Worm (Caenorhabditis elegans): ENCODE measurements around the gene T21E8.7.

The T21E8.7 gene

DNA sequence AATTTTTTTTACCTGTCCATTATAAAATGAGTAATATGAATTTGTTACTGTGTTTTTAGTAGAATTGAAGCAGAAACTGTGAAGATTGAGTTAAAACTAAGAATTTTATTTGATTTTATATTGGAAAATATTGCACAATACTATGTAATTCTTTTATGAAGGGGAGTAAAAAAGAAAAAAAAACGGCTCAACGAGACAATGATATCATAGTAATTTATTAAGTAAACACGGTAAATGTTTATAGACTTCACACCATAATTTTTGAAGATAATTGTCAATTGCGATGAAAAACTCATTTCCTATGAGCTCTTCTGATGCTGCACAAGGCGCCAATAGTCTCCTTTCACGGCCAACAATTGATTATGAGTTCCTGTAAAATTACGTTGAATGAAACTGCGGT lies 24.1 kb upstream of the T21E8.7 start, which contains the start of gene pgp-5:
Gene pgp-5, minus strand, starts transcription at position 87 of the 400 bp plus-strand sequence.
- TF ChIP-seq peb-1 (tag; optimal IDR thresholded peaks at IDR 0.05) (no peak), lin-13 (GFP tag; optimal IDR thresholded peaks at IDR 0.05) (no peak), unc-55 (GFP tag; optimal IDR thresholded peaks at IDR 0.05) (no peak), mdl-1 (tag; optimal IDR thresholded peaks at IDR 0.05) (no peak), crh-2 (tag; optimal IDR thresholded peaks at IDR 0.05) (no peak), Y55F3AM.14 (GFP tag; optimal IDR thresholded peaks at IDR 0.05) (no peak)

DNA sequence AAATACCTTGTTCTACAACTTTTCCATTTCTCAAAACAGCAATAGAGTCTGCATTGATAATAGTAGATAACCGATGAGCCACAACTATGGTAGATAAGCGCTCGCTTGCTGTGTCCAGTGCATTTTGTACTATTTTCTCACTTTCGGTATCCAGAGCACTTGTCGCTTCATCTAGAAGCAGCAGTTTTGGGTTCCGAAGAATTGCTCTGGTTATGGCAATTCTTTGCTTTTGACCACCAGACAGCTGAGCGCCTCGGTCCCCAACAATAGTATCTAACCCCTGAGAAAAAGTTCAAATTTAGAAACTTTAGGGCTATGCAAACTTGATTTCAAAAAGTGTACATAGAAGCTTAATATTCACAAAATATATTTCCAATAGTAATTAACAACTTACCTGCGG lies 23.7 kb upstream of the T21E8.7 start:
- TF ChIP-seq peb-1 (tag; optimal IDR thresholded peaks at IDR 0.05) (no peak), zag-1 (tag; optimal IDR thresholded peaks at IDR 0.05) (no peak), ztf-11 (tag; optimal IDR thresholded peaks at IDR 0.05) (no peak), nhr-6 (tag; optimal IDR thresholded peaks at IDR 0.05) (no peak), ama-1 (optimal IDR thresholded peaks at IDR 0.05) (no peak)

DNA sequence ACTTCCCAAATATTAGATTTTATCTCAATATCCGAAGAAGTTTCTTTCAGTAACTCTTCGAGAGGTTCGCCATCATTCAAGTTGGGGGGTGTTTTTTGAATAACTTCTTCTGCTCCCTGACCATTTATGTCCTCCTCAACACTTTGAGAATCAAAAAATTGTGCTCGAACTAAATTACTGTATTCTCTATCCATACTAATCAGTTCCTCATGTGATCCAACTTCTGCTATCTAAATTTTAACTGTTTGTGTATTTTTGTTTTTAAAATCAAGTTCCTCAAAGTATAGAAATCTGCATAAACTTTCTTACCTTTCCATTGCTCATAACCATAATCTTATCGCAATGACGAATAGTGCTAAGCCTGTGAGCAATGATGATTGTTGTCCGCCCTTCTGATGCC lies 21.6 kb upstream of the T21E8.7 start:
- TF ChIP-seq Y55F3AM.14 (GFP tag; optimal IDR thresholded peaks at IDR 0.05) (no peak), ZK546.5 (tag; optimal IDR thresholded peaks at IDR 0.05) (no peak)

DNA sequence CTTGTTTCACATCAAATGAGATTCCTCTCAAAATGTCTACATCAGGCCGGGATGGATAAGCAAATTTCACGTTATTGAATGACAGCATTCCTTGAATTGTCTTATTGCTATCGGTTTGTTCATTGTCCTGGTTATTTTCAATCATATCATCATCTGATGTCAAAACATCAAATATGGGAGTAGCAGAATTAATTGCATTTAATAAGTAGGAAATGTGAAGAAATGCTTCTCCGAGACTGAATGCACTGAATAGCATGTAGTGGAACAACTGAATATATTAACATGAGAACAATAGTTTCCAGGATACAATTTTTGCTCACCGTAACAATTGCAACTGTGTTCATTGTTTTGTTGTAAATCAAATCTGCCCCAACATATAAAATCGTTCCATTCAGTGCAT lies 20.7 kb upstream of the T21E8.7 start:
- TF ChIP-seq R02D3.7 (tag; optimal IDR thresholded peaks at IDR 0.05) (no peak), ZK546.5 (tag; optimal IDR thresholded peaks at IDR 0.05) (no peak), fos-1 (tag; optimal IDR thresholded peaks at IDR 0.05) (no peak), nhr-23 (tag; optimal IDR thresholded peaks at IDR 0.05) (no peak), crh-2 (tag; optimal IDR thresholded peaks at IDR 0.05) (no peak), ama-1 (optimal IDR thresholded peaks at IDR 0.05) (no peak), lsy-2 (tag; optimal IDR thresholded peaks at IDR 0.05) (no peak), lin-11 (tag; optimal IDR thresholded peaks at IDR 0.05) (no peak), sma-3 (GFP tag; optimal IDR thresholded peaks at IDR 0.05) (no peak), sem-4 (tag; optimal IDR thresholded peaks at IDR 0.05) (no peak), nhr-77 (tag; optimal IDR thresholded peaks at IDR 0.05) (no peak), aly-2 (tag; optimal IDR thresholded peaks at IDR 0.05) (no peak)

DNA sequence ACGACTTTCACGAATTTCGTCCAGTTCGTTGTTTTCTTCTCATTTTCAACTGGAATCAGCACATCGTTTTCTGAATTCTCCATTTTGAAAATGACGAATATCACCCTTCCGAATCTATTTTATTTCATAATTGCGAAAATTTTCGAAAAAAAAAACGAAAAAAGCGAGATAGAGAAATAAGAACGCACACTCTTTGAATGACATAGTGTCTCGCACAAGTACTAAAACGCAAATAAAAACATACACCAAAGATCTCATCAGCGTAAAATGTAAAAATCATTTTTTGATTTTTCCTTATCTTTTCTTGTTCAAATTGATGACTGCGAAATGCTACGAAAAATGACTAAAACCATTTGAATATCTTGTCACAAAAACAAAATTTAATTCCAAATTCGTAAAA lies 19.0 kb upstream of the T21E8.7 start, which contains the start of gene pgp-8:
Gene pgp-8, minus strand, starts transcription at position 101 of the 400 bp plus-strand sequence.
- TF ChIP-seq C34F6.9 (tag; optimal IDR thresholded peaks at IDR 0.05): peak; percentile 51
- no peak for TF ChIP-seq lin-13 (GFP tag; optimal IDR thresholded peaks at IDR 0.05)

DNA sequence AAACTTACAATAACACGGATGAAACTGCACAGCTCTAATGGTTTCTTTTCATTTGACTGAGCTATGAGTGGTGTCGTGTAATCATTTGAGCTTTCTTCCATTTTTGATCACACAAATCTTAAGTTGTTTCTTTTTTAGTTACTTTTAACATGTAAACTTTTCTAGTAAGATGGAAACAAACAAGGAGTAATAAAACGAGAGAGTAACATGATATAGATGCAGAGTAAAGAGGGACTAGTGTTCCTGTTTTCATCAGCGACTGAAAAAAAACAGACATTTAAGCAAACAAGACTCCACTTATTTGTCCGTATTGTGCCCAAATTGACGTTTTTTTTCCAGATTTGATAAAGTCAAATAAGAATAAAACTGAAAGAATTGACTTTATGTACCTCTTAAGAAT lies 13.2 kb upstream of the T21E8.7 start, which contains the start of gene pgp-7:
Gene pgp-7, minus strand, starts transcription at position 101 of the 400 bp plus-strand sequence.
- no peak for TF ChIP-seq nhr-23 (tag; optimal IDR thresholded peaks at IDR 0.05)
- TF ChIP-seq ceh-82 (tag; optimal IDR thresholded peaks at IDR 0.05): no peak
- TF ChIP-seq sma-3 (GFP tag; optimal IDR thresholded peaks at IDR 0.05): no peak
- TF ChIP-seq Y55F3AM.14 (GFP tag; optimal IDR thresholded peaks at IDR 0.05): no peak
- no peak for TF ChIP-seq F13H6.1 (tag; optimal IDR thresholded peaks at IDR 0.05)
- TF ChIP-seq nhr-25 (tag; optimal IDR thresholded peaks at IDR 0.05): no peak
- no peak for TF ChIP-seq mdl-1 (tag; optimal IDR thresholded peaks at IDR 0.05)
- TF ChIP-seq ceh-16 (tag; optimal IDR thresholded peaks at IDR 0.05): no peak
- TF ChIP-seq nhr-237 (tag; optimal IDR thresholded peaks at IDR 0.05): no peak
- no peak for TF ChIP-seq C34F6.9 (tag; optimal IDR thresholded peaks at IDR 0.05)
- no peak for TF ChIP-seq unc-55 (GFP tag; optimal IDR thresholded peaks at IDR 0.05)
- TF ChIP-seq nhr-11 (tag; optimal IDR thresholded peaks at IDR 0.05): no peak
- TF ChIP-seq elt-3 (tag; optimal IDR thresholded peaks at IDR 0.05): no peak
- no peak for TF ChIP-seq egl-27 (tag; optimal IDR thresholded peaks at IDR 0.05)

DNA sequence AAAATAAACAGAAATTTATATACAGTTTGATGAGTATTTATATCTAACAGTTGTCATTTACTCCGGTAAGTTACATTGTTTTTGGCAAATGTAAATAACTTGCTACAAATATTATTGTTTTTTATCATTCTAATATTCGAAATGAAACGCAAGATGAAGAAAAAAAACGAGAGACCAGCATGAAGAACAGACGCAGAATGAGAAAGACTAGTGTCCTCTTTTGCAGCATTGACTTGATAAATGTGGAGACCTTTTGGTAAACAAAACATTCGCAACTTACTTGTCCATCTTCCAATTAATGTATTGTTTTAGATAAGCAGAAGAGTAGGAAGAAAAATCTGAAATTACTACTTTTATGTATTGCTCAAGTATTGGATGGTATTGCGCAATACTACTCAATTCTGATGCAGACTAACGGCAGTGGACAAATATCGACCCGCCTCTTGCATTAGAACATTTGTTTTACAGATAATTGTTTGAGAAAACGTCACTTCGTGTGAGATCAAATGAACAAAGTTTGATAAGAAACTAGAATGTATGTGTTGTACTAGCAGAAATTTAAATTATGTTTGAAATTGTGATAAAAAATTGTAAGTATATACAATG lies 6.1 kb upstream of the T21E8.7 start, which contains the start of gene pgp-6:
Gene pgp-6, minus strand, starts transcription at position 288 of the 606 bp plus-strand sequence.
- TF ChIP-seq crh-2 (tag; optimal IDR thresholded peaks at IDR 0.05): peak; percentile 36
- TF ChIP-seq aly-2 (tag; optimal IDR thresholded peaks at IDR 0.05): no peak
- no peak for TF ChIP-seq zag-1 (tag; optimal IDR thresholded peaks at IDR 0.05)
- peak; percentile 21 for TF ChIP-seq nhr-129 (tag; optimal IDR thresholded peaks at IDR 0.05)
- TF ChIP-seq ztf-1 (GFP tag; conservative IDR thresholded peaks at IDR 0.05): no peak
- TF ChIP-seq sma-9 (GFP tag; optimal IDR thresholded peaks at IDR 0.05): no peak
- TF ChIP-seq sma-9 (tag; optimal IDR thresholded peaks at IDR 0.05): no peak
- TF ChIP-seq fos-1 (tag; optimal IDR thresholded peaks at IDR 0.05): peak; percentile 67
- no peak for TF ChIP-seq nhr-12 (tag; optimal IDR thresholded peaks at IDR 0.05)
- TF ChIP-seq elt-1 (tag; optimal IDR thresholded peaks at IDR 0.05): no peak
- no peak for TF ChIP-seq mab-5 (tag; optimal IDR thresholded peaks at IDR 0.05)
- no peak for TF ChIP-seq Y55F3AM.14 (GFP tag; optimal IDR thresholded peaks at IDR 0.05)
- TF ChIP-seq nhr-237 (tag; optimal IDR thresholded peaks at IDR 0.05): no peak
- TF ChIP-seq nhr-77 (tag; optimal IDR thresholded peaks at IDR 0.05): no peak

Measured in whole organism, L2 larva.